Worm (Caenorhabditis elegans): ENCODE data around the gene F26G1.9.

- no peak for TF ChIP-seq zag-1 (tag; optimal IDR thresholded peaks at IDR 0.05)
- no peak for TF ChIP-seq nhr-28 (tag; optimal IDR thresholded peaks at IDR 0.05)
- TF ChIP-seq ztf-4 (tag; optimal IDR thresholded peaks at IDR 0.05) = no peak
- no peak for TF ChIP-seq sptf-1 (tag; optimal IDR thresholded peaks at IDR 0.05)
- no peak for TF ChIP-seq lin-14 (GFP tag; optimal IDR thresholded peaks at IDR 0.05)
Observed at ce11 chrII:4786181-4786580, 12.4 kb upstream of the F26G1.9 start, which contains the start of gene msp-3.
